Worm (Caenorhabditis elegans): ENCODE data around the gene let-19.
A peak's percentile ranks its signal among the peaks of the same experiment; 100 is the strongest.

Gene let-19

ce11 chrII:8743379-8744173, 27.2 kb upstream of the let-19 start, which contains the start of gene mak-1 (continued):
- TF ChIP-seq D1046.2 (GFP tag; IDR thresholded peaks at IDR 0.05), result no peak
- TF ChIP-seq arid-1 (GFP tag; conservative IDR thresholded peaks at IDR 0.05), result peak; percentile 39; the same call in 1 of the 2 replicates
- no peak for TF ChIP-seq nhr-111 (GFP tag; optimal IDR thresholded peaks at IDR 0.05)
- peak; percentile 37 for TF ChIP-seq pqm-1 (tag; optimal IDR thresholded peaks at IDR 0.05)
- TF ChIP-seq vab-7 (GFP tag; IDR thresholded peaks at IDR 0.05), result 0 out of 2 replicates have a peak, but pooled peaks have one; percentile 4
- no peak for TF ChIP-seq zag-1 (tag; optimal IDR thresholded peaks at IDR 0.05)
- 0 out of 2 replicates have a peak, but pooled peaks have one; percentile 15 for TF ChIP-seq hmg-1.1 (GFP tag; IDR thresholded peaks at IDR 0.05)
- no peak for TF ChIP-seq ztf-11 (tag; optimal IDR thresholded peaks at IDR 0.05)
- TF ChIP-seq Y48G9A.11 (GFP tag; IDR thresholded peaks at IDR 0.05), result peak; percentile 30; the same call in 1 of the 2 replicates
- TF ChIP-seq dmd-6 (GFP tag; IDR thresholded peaks at IDR 0.05), result peak; percentile 52; the same call in 1 of the 2 replicates
- TF ChIP-seq mxl-3 (GFP tag; optimal IDR thresholded peaks at IDR 0.05), result no peak
- no peak for TF ChIP-seq zip-11 (GFP tag; IDR thresholded peaks at IDR 0.05)
- peak; percentile 48 for TF ChIP-seq hlh-30 (tag; optimal IDR thresholded peaks at IDR 0.05; ENCODE audit: insufficient read depth)
- TF ChIP-seq dve-1 (tag; optimal IDR thresholded peaks at IDR 0.05; ENCODE audit: insufficient read depth), result peak; percentile 73
- TF ChIP-seq ctbp-1 (GFP tag; IDR thresholded peaks at IDR 0.05), result no peak
- TF ChIP-seq lin-29 (GFP tag; IDR thresholded peaks at IDR 0.05), result no peak
- peak; percentile 36; the same call in 1 of the 2 replicates for TF ChIP-seq madf-9 (GFP tag; conservative IDR thresholded peaks at IDR 0.05)
- no peak for TF ChIP-seq lim-7 (GFP tag; IDR thresholded peaks at IDR 0.05)
- TF ChIP-seq nhr-41 (GFP tag; IDR thresholded peaks at IDR 0.05), result no peak
- TF ChIP-seq F37D6.2 (tag; optimal IDR thresholded peaks at IDR 0.05), result no peak
- no peak for TF ChIP-seq egl-43 (GFP tag; IDR thresholded peaks at IDR 0.05)
- no peak for TF ChIP-seq lin-39 (tag; optimal IDR thresholded peaks at IDR 0.05)
- TF ChIP-seq unc-130 (GFP tag; optimal IDR thresholded peaks at IDR 0.05), result no peak
- TF ChIP-seq ceh-32 (tag; optimal IDR thresholded peaks at IDR 0.05; ENCODE audit: poor library complexity), result no peak
- no peak for TF ChIP-seq cey-2 (tag; optimal IDR thresholded peaks at IDR 0.05; ENCODE audit: borderline replicate concordance, insufficient read depth)
- TF ChIP-seq egl-27 (tag; optimal IDR thresholded peaks at IDR 0.05), result no peak
- TF ChIP-seq attf-4 (tag; optimal IDR thresholded peaks at IDR 0.05), result no peak
- no peak for TF ChIP-seq Y5F2A.4 (GFP tag; optimal IDR thresholded peaks at IDR 0.05)
- TF ChIP-seq ztf-7 (tag; optimal IDR thresholded peaks at IDR 0.05), result no peak
- TF ChIP-seq lir-3 (tag; optimal IDR thresholded peaks at IDR 0.05), result no peak
- no peak for TF ChIP-seq fkh-10 (GFP tag; optimal IDR thresholded peaks at IDR 0.05)
- TF ChIP-seq ama-1 (optimal IDR thresholded peaks at IDR 0.05), result peak; percentile 94
- TF ChIP-seq nhr-11 (tag; optimal IDR thresholded peaks at IDR 0.05), result peak; percentile 23
- TF ChIP-seq nhr-6 (tag; optimal IDR thresholded peaks at IDR 0.05), result peak; percentile 39
- TF ChIP-seq ceh-82 (tag; optimal IDR thresholded peaks at IDR 0.05), result no peak
- no peak for TF ChIP-seq dpl-1 (GFP tag; optimal IDR thresholded peaks at IDR 0.05)
- TF ChIP-seq nhr-10 (tag; optimal IDR thresholded peaks at IDR 0.05), result peak; percentile 77
- peak; percentile 27 to 88 for TF ChIP-seq mdl-1 (tag; optimal IDR thresholded peaks at IDR 0.05)

ce11 chrII:8744555-8745448, 26.0 kb upstream of the let-19 start:
- TF ChIP-seq nhr-10 (tag; optimal IDR thresholded peaks at IDR 0.05), result no peak
- TF ChIP-seq dpl-1 (GFP tag; optimal IDR thresholded peaks at IDR 0.05), result no peak
- peak; percentile 38 for TF ChIP-seq nhr-25 (tag; optimal IDR thresholded peaks at IDR 0.05; ENCODE audit: borderline replicate concordance, insufficient read depth)
- no peak for TF ChIP-seq nhr-102 (tag; optimal IDR thresholded peaks at IDR 0.05)
- no peak for TF ChIP-seq gei-8 (GFP tag; optimal IDR thresholded peaks at IDR 0.05)
- no peak for TF ChIP-seq lin-13 (GFP tag; optimal IDR thresholded peaks at IDR 0.05)
- peak; percentile 4 for TF ChIP-seq T20F7.1 (GFP tag; optimal IDR thresholded peaks at IDR 0.05)
- TF ChIP-seq vab-7 (GFP tag; IDR thresholded peaks at IDR 0.05), result no peak; the same call in 1 of the 2 replicates
- no peak for TF ChIP-seq ZK546.5 (tag; optimal IDR thresholded peaks at IDR 0.05)
- TF ChIP-seq aha-1 (tag), result peak; percentile 95
- TF ChIP-seq nhr-28 (tag; optimal IDR thresholded peaks at IDR 0.05), result peak; percentile 47
- TF ChIP-seq ceh-44 (GFP tag; IDR thresholded peaks at IDR 0.05), result 0 out of 2 replicates have a peak, but pooled peaks have one; percentile 3
- TF ChIP-seq rbr-2 (tag; optimal IDR thresholded peaks at IDR 0.05), result no peak
- no peak; the same call in 1 of the 2 replicates for TF ChIP-seq Y48G9A.11 (GFP tag; IDR thresholded peaks at IDR 0.05)
- peak; percentile 77 for TF ChIP-seq D1046.2 (GFP tag; IDR thresholded peaks at IDR 0.05)

All from whole organism, L4 larva.